Fruit fly (Drosophila melanogaster): ENCODE measurements around the gene CG13445.

The CG13445 gene

dm6 chr3L:15813988-15814387, 4.7 kb downstream of the CG13445 start (continued):
- TF ChIP-seq CG31365 (tag; optimal IDR thresholded peaks at IDR 0.05) (peak; percentile 20), CG8290 (GFP tag; optimal IDR thresholded peaks at IDR 0.05) (no peak), CG8290 (tag; optimal IDR thresholded peaks at IDR 0.05) (peak in 1 of 2 experiments; percentile 52), CG12299 (tag; optimal IDR thresholded peaks at IDR 0.05) (peak; percentile 48), CG10543 (GFP tag; optimal IDR thresholded peaks at IDR 0.05) (peak; percentile 73), pnt (GFP tag; optimal IDR thresholded peaks at IDR 0.05) (no peak), CG6813 (GFP tag; optimal IDR thresholded peaks at IDR 0.05) (peak; percentile 75), CG8944 (GFP tag; optimal IDR thresholded peaks at IDR 0.05) (no peak), CTCF (GFP tag; optimal IDR thresholded peaks at IDR 0.05) (peak; percentile 16), jing (GFP tag; optimal IDR thresholded peaks at IDR 0.05) (no peak), slbo (GFP tag; IDR thresholded peaks at IDR 0.05) (no peak), sens-2 (GFP tag; IDR thresholded peaks at IDR 0.05) (no peak), CG13775 (GFP tag; optimal IDR thresholded peaks at IDR 0.05) (no peak), B-H2 (GFP tag; optimal IDR thresholded peaks at IDR 0.05) (peak; percentile 69), D19A (tag; optimal IDR thresholded peaks at IDR 0.05) (no peak), tap (tag; optimal IDR thresholded peaks at IDR 0.05) (peak; percentile 36), Doc3 (GFP tag; IDR thresholded peaks at IDR 0.05; ENCODE audit: partially characterized antibody) (no peak), Ets65A (GFP tag) (peak; percentile 5), jigr1 (GFP tag; IDR thresholded peaks at IDR 0.05) (no peak), mirr (GFP tag; optimal IDR thresholded peaks at IDR 0.05) (peak; percentile 86), Med (GFP tag) (peak; percentile 71), CG6765 (GFP tag; optimal IDR thresholded peaks at IDR 0.05) (peak; percentile 76), dm (GFP tag; optimal IDR thresholded peaks at IDR 0.05) (no peak), Meics (GFP tag; optimal IDR thresholded peaks at IDR 0.05) (peak; percentile 57), CG6254 (GFP tag; optimal IDR thresholded peaks at IDR 0.05) (no peak), kay (GFP tag; optimal IDR thresholded peaks at IDR 0.05) (no peak), fd64A (GFP tag; optimal IDR thresholded peaks at IDR 0.05) (no peak), lmd (GFP tag; IDR thresholded peaks at IDR 0.05) (no peak), CG10321 (GFP tag; IDR thresholded peaks at IDR 0.05) (no peak), exex (tag; optimal IDR thresholded peaks at IDR 0.05) (peak; percentile 81), her (GFP tag; optimal IDR thresholded peaks at IDR 0.05) (no peak), CG3281 (GFP tag; optimal IDR thresholded peaks at IDR 0.05) (peak; percentile 65), Sox100B (GFP tag; optimal IDR thresholded peaks at IDR 0.05) (peak; percentile 32), pzg (GFP tag; optimal IDR thresholded peaks at IDR 0.05) (no peak)

DNA sequence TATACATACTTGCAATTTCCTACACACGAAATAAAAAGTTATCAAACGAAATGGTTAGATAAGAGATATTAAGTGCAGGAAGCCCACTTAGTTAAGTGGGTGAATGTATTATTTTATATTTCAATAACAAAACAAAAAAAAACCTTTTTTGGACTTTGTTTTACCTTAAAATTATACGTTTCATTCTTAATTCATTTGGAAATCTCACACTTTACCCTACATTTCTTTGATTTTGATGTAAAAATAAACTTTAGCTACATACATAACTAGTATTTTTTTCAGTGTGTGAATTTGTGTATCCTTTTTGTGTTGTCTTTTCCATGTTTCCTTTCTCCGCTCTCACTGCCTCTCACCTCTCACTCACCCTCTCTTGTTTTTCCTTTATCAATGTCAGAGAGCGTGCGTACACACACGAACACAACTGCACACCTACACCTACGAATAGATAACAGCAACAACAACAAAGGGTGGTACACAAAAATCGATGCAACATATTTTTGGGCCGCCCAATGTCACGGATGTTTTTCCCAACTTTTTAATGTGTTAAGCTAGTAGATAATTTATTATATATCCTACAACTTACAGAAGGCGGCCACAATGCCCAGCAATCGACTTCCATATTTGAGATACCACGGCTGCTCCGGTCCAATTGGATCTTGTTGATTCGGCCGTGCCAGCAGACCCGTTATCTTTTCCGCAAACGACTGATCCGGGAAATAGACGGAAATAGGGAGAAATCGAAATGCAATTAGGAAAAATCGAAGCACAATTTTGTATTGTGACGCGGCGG, 6.3 kb downstream of the CG13445 start:
- TF ChIP-seq chm (GFP tag; IDR thresholded peaks at IDR 0.05) (peak; percentile 54), CG3726 (GFP tag; IDR thresholded peaks at IDR 0.05) (no peak), Max (GFP tag; optimal IDR thresholded peaks at IDR 0.05) (no peak), lmd (GFP tag; IDR thresholded peaks at IDR 0.05) (no peak; the same call in 1 of the 2 replicates), CG12299 (tag; optimal IDR thresholded peaks at IDR 0.05) (peak; percentile 50), CG6813 (GFP tag; optimal IDR thresholded peaks at IDR 0.05) (peak; percentile 69), maf-S (GFP tag; optimal IDR thresholded peaks at IDR 0.05) (peak; percentile 44), CG2129 (GFP tag; IDR thresholded peaks at IDR 0.05; ENCODE audit: partially characterized antibody) (no peak), zfh1 (GFP tag; IDR thresholded peaks at IDR 0.05) (0 out of 3 replicates have a peak, but pooled peaks have one; percentile 39), wdn (GFP tag; IDR thresholded peaks at IDR 0.05) (peak; percentile 34; the same call in 1 of the 2 replicates), kah (GFP tag; optimal IDR thresholded peaks at IDR 0.05) (peak; percentile 19), MESR4 (GFP tag; optimal IDR thresholded peaks at IDR 0.05) (no peak), Hr3 (GFP tag; optimal IDR thresholded peaks at IDR 0.05) (peak; percentile 72), sd (tag; optimal IDR thresholded peaks at IDR 0.05) (peak; percentile 31), CG5180 (GFP tag; optimal IDR thresholded peaks at IDR 0.05) (peak; percentile 55), CkIIα-i1 (GFP tag; IDR thresholded peaks at IDR 0.05) (no peak), Bdp1 (GFP tag; optimal IDR thresholded peaks at IDR 0.05) (no peak), CG13775 (GFP tag; optimal IDR thresholded peaks at IDR 0.05) (peak; percentile 71), cato (GFP tag; optimal IDR thresholded peaks at IDR 0.05; ENCODE audit: borderline replicate concordance) (peak; percentile 45), jigr1 (GFP tag; IDR thresholded peaks at IDR 0.05) (no peak), CG8765 (GFP tag; IDR thresholded peaks at IDR 0.05) (no peak), CG2199 (GFP tag; IDR thresholded peaks at IDR 0.05) (0 out of 3 replicates have a peak, but pooled peaks have one; percentile 58), Ets65A (GFP tag) (no peak)
